Fruit fly (Drosophila melanogaster) whole organism, adult: Measurements from ENCODE around the gene pes.

Experiments used
- CG14711 ChIP-seq: fragments of 200-800 bp; sonication (Bioruptor generic); optimal IDR thresholded peaks from 2 replicates; lab custom pipeline; 2018; ENCODE audit warnings: missing biosample characterization, mild to moderate bottlenecking, missing genetic modification characterization, moderate library complexity
- CG5204 ChIP-seq: fragments of 200-800 bp; sonication (Bioruptor generic); optimal IDR thresholded peaks from 2 replicates; lab custom pipeline; 2016; ENCODE audit warnings: missing biosample characterization, missing genetic modification characterization
- CG7045 ChIP-seq: fragments of 200-800 bp; sonication (Bioruptor generic); optimal IDR thresholded peaks from 2 replicates; lab custom pipeline; 2017; ENCODE audit warnings: missing biosample characterization, mild to moderate bottlenecking, missing genetic modification characterization
- Crg-1 ChIP-seq: fragments of 200-800 bp; sonication (Bioruptor generic); optimal IDR thresholded peaks from 2 replicates; lab custom pipeline; 2016; ENCODE audit warnings: missing biosample characterization, missing genetic modification characterization
- bab1 ChIP-seq: fragments of 200-800 bp; sonication (Bioruptor generic); optimal IDR thresholded peaks from 3 replicates; lab custom pipeline; 2019; ENCODE audit warnings: missing biosample characterization, mild to moderate bottlenecking, missing genetic modification characterization, moderate library complexity
- cic ChIP-seq: fragments of 200-800 bp; sonication (Bioruptor generic); optimal IDR thresholded peaks from 2 replicates; lab custom pipeline; 2017; ENCODE audit warnings: missing biosample characterization, mild to moderate bottlenecking, missing genetic modification characterization, moderate library complexity
- cnc ChIP-seq, 2 experiments: fragments of >200 bp; optimal IDR thresholded peaks; 2 replicates each; lab custom pipeline; 2017
- ovo ChIP-seq: fragments of 200-800 bp; sonication (Bioruptor generic); optimal IDR thresholded peaks from 2 replicates; lab custom pipeline; 2016; ENCODE audit warnings: missing biosample characterization, missing genetic modification characterization
- pad ChIP-seq: fragments of 200-800 bp; sonication (Bioruptor generic); optimal IDR thresholded peaks from 3 replicates; lab custom pipeline; 2017; ENCODE audit warnings: missing biosample characterization, missing genetic modification characterization, mild to moderate bottlenecking, moderate library complexity, missing genetic modification reagents
- toe ChIP-seq: fragments of 200-800 bp; sonication (Bioruptor generic); optimal IDR thresholded peaks from 2 replicates; lab custom pipeline; 2016; ENCODE audit warnings: missing biosample characterization, missing genetic modification characterization

dm6 chr2L:7944179-7944578 is 49.8 kb downstream of the pes start:
- TF ChIP-seq CG7045 (GFP tag; lab: Kevin White, UChicago) = no peak
- TF ChIP-seq CG14711 = no peak
- TF ChIP-seq Crg-1 (GFP tag; lab: Kevin White, UChicago) = no peak
- no peak for TF ChIP-seq cic (GFP tag; lab: Kevin White, UChicago)
- no peak for TF ChIP-seq toe (GFP tag; lab: Kevin White, UChicago)
- no peak for TF ChIP-seq cnc (optimal IDR thresholded peaks at IDR 0.05; lab: Kevin White, UChicago)
- TF ChIP-seq CG5204 (GFP tag; lab: Kevin White, UChicago) = no peak
- no peak for TF ChIP-seq ovo (GFP tag; lab: Kevin White, UChicago)
- TF ChIP-seq bab1 (GFP tag; lab: Kevin White, UChicago) = no peak
- no peak for TF ChIP-seq pad (GFP tag; lab: Kevin White, UChicago)
